Fruit fly (Drosophila melanogaster) whole organism, embryonic: ENCODE results near the gene Sar1.

Source experiments
- Ada2b ChIP-seq: fragments of 200-800 bp; sonication (Bioruptor generic); IDR thresholded peaks from 2 replicates; pipeline ENCODE4 v1.3.6; 2022; ENCODE audit warnings: missing biosample characterization, missing genetic modification characterization
- Atf6 ChIP-seq: fragments of 200-800 bp; sonication (Bioruptor generic); IDR thresholded peaks from 2 replicates; pipeline ENCODE4 v1.3.6; 2022; ENCODE audit warnings: missing biosample characterization, missing genetic modification characterization
- BtbVII ChIP-seq: fragments of 200-800 bp; sonication (Bioruptor generic); optimal IDR thresholded peaks from 3 replicates; lab custom pipeline; 2017; ENCODE audit warnings: missing biosample characterization, mild to moderate bottlenecking, missing genetic modification characterization
- CG10462 ChIP-seq: fragments of 200-800 bp; sonication (Bioruptor generic); optimal IDR thresholded peaks from 2 replicates; lab custom pipeline; 2016; ENCODE audit warnings: missing biosample characterization, missing genetic modification characterization
- CG10979 ChIP-seq: fragments of 200-800 bp; sonication (Bioruptor generic); optimal IDR thresholded peaks from 2 replicates; lab custom pipeline; 2018; ENCODE audit warnings: missing biosample characterization, mild to moderate bottlenecking, missing genetic modification characterization, moderate library complexity
- CG11085 ChIP-seq: fragments of 200-800 bp; sonication (Bioruptor generic); IDR thresholded peaks from 2 replicates; pipeline ENCODE4 v1.3.6; 2022; ENCODE audit warnings: missing biosample characterization, missing genetic modification characterization
- CG11696 ChIP-seq: fragments of 200-800 bp; sonication (Bioruptor generic); IDR thresholded peaks from 2 replicates; pipeline ENCODE4 v1.3.6; 2022; ENCODE audit warnings: missing biosample characterization, missing genetic modification characterization
- CG12071 ChIP-seq: fragments of 200-800 bp; sonication (Bioruptor generic); optimal IDR thresholded peaks from 3 replicates; lab custom pipeline; 2018; ENCODE audit warnings: missing biosample characterization, mild to moderate bottlenecking, missing genetic modification characterization
- CG12942 ChIP-seq: fragments of 200-800 bp; sonication (Bioruptor generic); optimal IDR thresholded peaks from 3 replicates; lab custom pipeline; 2016; ENCODE audit warnings: missing biosample characterization, missing genetic modification characterization
- CG15269 ChIP-seq: fragments of 200-800 bp; sonication (Bioruptor generic); optimal IDR thresholded peaks from 2 replicates; lab custom pipeline; 2018; ENCODE audit warnings: missing biosample characterization, mild to moderate bottlenecking, missing genetic modification characterization, moderate library complexity
- CG15514 ChIP-seq: fragments of 200-800 bp; sonication (Bioruptor generic); optimal IDR thresholded peaks from 3 replicates; lab custom pipeline; 2017; ENCODE audit warnings: missing biosample characterization, missing genetic modification characterization, mild to moderate bottlenecking, moderate library complexity, missing genetic modification reagents
- CG17829 ChIP-seq: fragments of 200-800 bp; optimal IDR thresholded peaks from 2 replicates; lab custom pipeline; 2019; ENCODE audit warnings: missing biosample characterization, mild to moderate bottlenecking, missing genetic modification characterization, moderate library complexity
- CG34422 ChIP-seq: fragments of 200-800 bp; sonication (Bioruptor generic); IDR thresholded peaks from 3 replicates; pipeline ENCODE4 v1.3.6; 2022; ENCODE audit warnings: missing biosample characterization, missing genetic modification characterization
- CG3726 ChIP-seq: fragments of 200-800 bp; sonication (Bioruptor generic); IDR thresholded peaks from 3 replicates; pipeline ENCODE4, ENCODE4 v1.3.6; 2022; ENCODE audit warnings: missing biosample characterization, missing genetic modification characterization
- CG3995 ChIP-seq: fragments of 200-800 bp; sonication (Bioruptor generic); optimal IDR thresholded peaks from 3 replicates; lab custom pipeline; 2016; ENCODE audit warnings: missing biosample characterization, missing genetic modification characterization
- CG4730 ChIP-seq: fragments of 200-800 bp; sonication (Bioruptor generic); IDR thresholded peaks from 2 replicates; pipeline ENCODE4 v1.3.6; 2022; ENCODE audit warnings: missing biosample characterization, missing genetic modification characterization
- CG7745 ChIP-seq: fragments of 200-800 bp; sonication (Bioruptor generic); optimal IDR thresholded peaks from 2 replicates; lab custom pipeline; 2018; ENCODE audit warnings: missing biosample characterization, mild to moderate bottlenecking, missing genetic modification characterization, moderate library complexity
- CG9609 ChIP-seq: fragments of 200-800 bp; sonication (Bioruptor generic); optimal IDR thresholded peaks from 3 replicates; lab custom pipeline; 2016; ENCODE audit warnings: missing biosample characterization, missing genetic modification characterization
- CoRest ChIP-seq: fragments of 200-800 bp; sonication (Bioruptor generic); optimal IDR thresholded peaks from 3 replicates; lab custom pipeline; 2018; ENCODE audit warnings: missing biosample characterization, mild to moderate bottlenecking, missing genetic modification characterization, moderate library complexity
- Dref ChIP-seq: fragments of 200-800 bp; sonication (Bioruptor generic); IDR thresholded peaks from 2 replicates; pipeline ENCODE4 v1.3.6; 2022; ENCODE audit warnings: missing biosample characterization, missing genetic modification characterization
- Ets97D ChIP-seq: fragments of 200-800 bp; sonication (Bioruptor generic); optimal IDR thresholded peaks from 3 replicates; lab custom pipeline; 2016; ENCODE audit warnings: missing biosample characterization, missing genetic modification characterization
- Oaz ChIP-seq: fragments of 200-800 bp; sonication (Bioruptor generic); IDR thresholded peaks from 2 replicates; pipeline ENCODE4 v1.3.6; 2022; ENCODE audit warnings: missing biosample characterization, missing genetic modification characterization
- Optix ChIP-seq: fragments of 200-800 bp; sonication (Bioruptor generic); IDR thresholded peaks from 3 replicates; pipeline ENCODE4 v1.3.6; 2022; ENCODE audit warnings: missing biosample characterization, missing genetic modification characterization
- Sry-β ChIP-seq: fragments of 200-800 bp; sonication (Bioruptor generic); optimal IDR thresholded peaks from 2 replicates; lab custom pipeline; 2018; ENCODE audit warnings: missing biosample characterization, mild to moderate bottlenecking, missing genetic modification characterization, moderate library complexity
- Xrp1 ChIP-seq: fragments of 200-800 bp; sonication (Bioruptor generic); IDR thresholded peaks from 2 replicates; pipeline ENCODE4 v1.3.6; 2022; ENCODE audit warnings: missing biosample characterization, missing genetic modification characterization
- ase ChIP-seq: fragments of 200-800 bp; sonication (Bioruptor generic); IDR thresholded peaks from 3 replicates; pipeline ENCODE4 v1.3.6; 2022; ENCODE audit warnings: missing biosample characterization, missing genetic modification characterization
- chn ChIP-seq: fragments of 200-800 bp; sonication (Bioruptor generic); optimal IDR thresholded peaks from 2 replicates; lab custom pipeline; 2016; ENCODE audit warnings: missing biosample characterization, missing genetic modification characterization
- danr ChIP-seq: fragments of 200-800 bp; sonication (Bioruptor generic); IDR thresholded peaks from 2 replicates; pipeline ENCODE4 v1.3.6; 2022; ENCODE audit warnings: missing biosample characterization, missing genetic modification characterization
- dysf ChIP-seq: fragments of 200-800 bp; sonication (Bioruptor generic); IDR thresholded peaks from 3 replicates; pipeline ENCODE4 v1.3.6; 2022; ENCODE audit warnings: missing biosample characterization, missing genetic modification characterization
- exex ChIP-seq: fragments of 200-800 bp; sonication (Bioruptor generic); optimal IDR thresholded peaks from 4 replicates; lab custom pipeline; 2018; ENCODE audit warnings: missing biosample characterization, mild to moderate bottlenecking, missing genetic modification characterization, moderate library complexity
- grau ChIP-seq: fragments of 200-800 bp; optimal IDR thresholded peaks from 3 replicates; lab custom pipeline; 2019; ENCODE audit warnings: missing biosample characterization, mild to moderate bottlenecking, missing genetic modification characterization, moderate library complexity
- hbn ChIP-seq: fragments of 200-800 bp; sonication (Bioruptor generic); IDR thresholded peaks from 2 replicates; pipeline ENCODE4 v1.3.6; 2022; ENCODE audit warnings: missing biosample characterization, missing genetic modification characterization; ENCODE audit not compliant: partially characterized antibody
- lbe ChIP-seq: fragments of 200-800 bp; sonication (Bioruptor generic); optimal IDR thresholded peaks from 2 replicates; lab custom pipeline; 2016; ENCODE audit warnings: missing biosample characterization, mild to moderate bottlenecking, missing genetic modification characterization
- luna ChIP-seq: fragments of 200-800 bp; sonication (Bioruptor generic); optimal IDR thresholded peaks from 2 replicates; lab custom pipeline; 2016; ENCODE audit warnings: missing biosample characterization, missing genetic modification characterization
- mld ChIP-seq: fragments of 200-800 bp; sonication (Bioruptor generic); IDR thresholded peaks from 3 replicates; pipeline ENCODE4 v1.3.6; 2022; ENCODE audit warnings: missing biosample characterization, missing genetic modification characterization; ENCODE audit not compliant: partially characterized antibody
- peb ChIP-seq: fragments of 200-800 bp; sonication (Bioruptor generic); IDR thresholded peaks from 2 replicates; pipeline ENCODE4 v1.3.6; 2022; ENCODE audit warnings: missing biosample characterization, missing genetic modification characterization
- pnt ChIP-seq: fragments of 200-800 bp; sonication (Bioruptor generic); optimal IDR thresholded peaks from 3 replicates; lab custom pipeline; 2016; ENCODE audit warnings: missing biosample characterization, missing genetic modification characterization
- pros ChIP-seq: fragments of 200-800 bp; sonication (Bioruptor generic); optimal IDR thresholded peaks from 3 replicates; lab custom pipeline; 2019; ENCODE audit warnings: missing biosample characterization, mild to moderate bottlenecking, missing genetic modification characterization, moderate library complexity
- ro ChIP-seq: fragments of 200-800 bp; sonication (Bioruptor generic); IDR thresholded peaks from 2 replicates; pipeline ENCODE4 v1.3.6; 2022; ENCODE audit warnings: missing biosample characterization, missing genetic modification characterization
- scrt ChIP-seq: fragments of 200-800 bp; sonication (Bioruptor generic); optimal IDR thresholded peaks from 2 replicates; lab custom pipeline; 2018; ENCODE audit warnings: missing biosample characterization, mild to moderate bottlenecking, missing genetic modification characterization, moderate library complexity
- sim ChIP-seq: fragments of 200-800 bp; sonication (Bioruptor generic); IDR thresholded peaks from 2 replicates; pipeline ENCODE4 v1.3.6; 2022; ENCODE audit warnings: missing biosample characterization, missing genetic modification characterization
- so ChIP-seq: fragments of 200-800 bp; sonication (Bioruptor generic); IDR thresholded peaks from 3 replicates; pipeline ENCODE4 v1.3.6; 2022; ENCODE audit warnings: missing biosample characterization, missing genetic modification characterization
- ssp ChIP-seq: fragments of 200-800 bp; sonication (Bioruptor generic); IDR thresholded peaks from 2 replicates; pipeline ENCODE4 v1.3.6; 2022; ENCODE audit warnings: missing biosample characterization, missing genetic modification characterization
- tap ChIP-seq: fragments of 200-800 bp; optimal IDR thresholded peaks from 3 replicates; lab custom pipeline; 2019; ENCODE audit warnings: missing biosample characterization, mild to moderate bottlenecking, missing genetic modification characterization, moderate library complexity
- tll ChIP-seq, 2 experiments: fragments of 200-800 bp in 1 of 2; fragments of >200 bp in 1 of 2; sonication (Bioruptor generic) in 1 of 2; optimal IDR thresholded peaks; 2 replicates each; lab custom pipeline; 2017 to 2019; ENCODE audit warnings: missing biosample characterization in 2 of 2, missing genetic modification characterization in 2 of 2, mild to moderate bottlenecking in 1 of 2, moderate library complexity in 1 of 2
- vfl ChIP-seq: fragments of 200-800 bp; sonication (Bioruptor generic); optimal IDR thresholded peaks from 2 replicates; lab custom pipeline; 2016; ENCODE audit warnings: missing biosample characterization, missing genetic modification characterization
- vvl ChIP-seq: fragments of 200-800 bp; sonication (Bioruptor generic); IDR thresholded peaks from 2 replicates; pipeline ENCODE4 v1.3.6; 2022; ENCODE audit warnings: missing biosample characterization, missing genetic modification characterization
- wek ChIP-seq: fragments of 200-800 bp; sonication (Bioruptor generic); optimal IDR thresholded peaks from 3 replicates; lab custom pipeline; 2018; ENCODE audit warnings: missing biosample characterization, mild to moderate bottlenecking, missing genetic modification characterization, moderate library complexity
- zen ChIP-seq: fragments of 200-800 bp; sonication (Bioruptor generic); optimal IDR thresholded peaks from 3 replicates; lab custom pipeline; 2018; ENCODE audit warnings: missing biosample characterization, mild to moderate bottlenecking, missing genetic modification characterization, moderate library complexity
- zf30C ChIP-seq: fragments of 200-800 bp; sonication (Bioruptor generic); optimal IDR thresholded peaks from 3 replicates; lab custom pipeline; 2018; ENCODE audit warnings: missing biosample characterization, mild to moderate bottlenecking, missing genetic modification characterization
- zfh1 ChIP-seq: fragments of 200-800 bp; sonication (Bioruptor generic); IDR thresholded peaks from 3 replicates; pipeline ENCODE4 v1.3.6; 2022; ENCODE audit warnings: missing biosample characterization, missing genetic modification characterization

Sar1 gene

DNA sequence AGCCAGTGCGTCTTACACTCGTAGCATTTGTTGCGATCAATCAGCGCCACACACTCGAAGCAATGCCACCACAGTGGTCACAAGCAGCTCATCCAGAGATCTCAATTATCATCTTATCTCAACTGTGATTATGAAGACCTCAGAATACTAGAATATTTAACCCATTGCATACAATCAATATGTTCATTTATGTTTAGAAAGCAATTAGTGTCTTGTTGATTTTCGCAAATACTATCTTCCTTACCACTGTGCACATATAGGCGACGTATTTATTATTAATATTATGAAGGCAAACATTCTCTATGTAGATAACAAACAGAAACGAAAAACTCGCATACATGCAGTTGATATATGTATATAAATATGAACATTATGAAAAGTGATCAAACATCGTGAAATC is 2.3 kb downstream of the Sar1 start (continued):
- TF ChIP-seq pnt (GFP tag; lab: Kevin White, UChicago), result peak; percentile 36
- TF ChIP-seq CG3726 (GFP tag; lab: Robert Waterston, UW), result 0 out of 3 replicates have a peak, but pooled peaks have one; percentile 50
- peak; percentile 82 for TF ChIP-seq dysf
- peak; percentile 56 for TF ChIP-seq CG15269 (tag; lab: Kevin White, UChicago)
- peak; percentile 60; the same call in 1 of the 3 replicates for TF ChIP-seq Optix (GFP tag; lab: Robert Waterston, UW)
- peak; percentile 58 for TF ChIP-seq danr
- TF ChIP-seq mld, result no peak
- peak; percentile 58; the same call in 1 of the 3 replicates for TF ChIP-seq so (GFP tag; lab: Robert Waterston, UW)
- peak; percentile 62; the same call in 1 of the 3 replicates for TF ChIP-seq CG34422 (GFP tag; lab: Robert Waterston, UW)
- TF ChIP-seq BtbVII (GFP tag; lab: Kevin White, UChicago), result peak; percentile 46
- TF ChIP-seq hbn, result no peak
- TF ChIP-seq Dref, result no peak
- TF ChIP-seq exex, result peak; percentile 41
- peak; percentile 60 for TF ChIP-seq CG7745 (tag; lab: Kevin White, UChicago)
- TF ChIP-seq CG10462 (GFP tag; lab: Kevin White, UChicago), result peak; percentile 66
- peak; percentile 80 for TF ChIP-seq zfh1
- TF ChIP-seq Sry-β (GFP tag; lab: Kevin White, UChicago), result peak; percentile 42
- peak; percentile 70 for TF ChIP-seq CG10979 (tag; lab: Kevin White, UChicago)
- TF ChIP-seq luna, result no peak
- TF ChIP-seq chn (GFP tag; lab: Kevin White, UChicago), result peak; percentile 53
- TF ChIP-seq vfl (GFP tag; lab: Kevin White, UChicago), result no peak
- TF ChIP-seq CG17829, result peak; percentile 78
- TF ChIP-seq CoRest (tag; lab: Kevin White, UChicago), result peak; percentile 68
- peak; percentile 58 for TF ChIP-seq wek (GFP tag; lab: Kevin White, UChicago)
- TF ChIP-seq Ada2b (GFP tag; lab: Robert Waterston, UW), result peak; percentile 69
- TF ChIP-seq CG11696 (GFP tag; lab: Robert Waterston, UW), result peak; percentile 66; the same call in 1 of the 2 replicates
- 0 out of 2 replicates have a peak, but pooled peaks have one; percentile 40 for TF ChIP-seq ro (GFP tag; lab: Robert Waterston, UW)
- TF ChIP-seq Oaz (GFP tag; lab: Robert Waterston, UW), result no peak
- no peak for TF ChIP-seq zf30C (GFP tag; lab: Kevin White, UChicago)
- peak; percentile 35; the same call in 1 of the 2 replicates for TF ChIP-seq ssp (GFP tag; lab: Robert Waterston, UW)
- peak; percentile 69 for TF ChIP-seq sim (GFP tag; lab: Robert Waterston, UW)
- TF ChIP-seq grau (tag; lab: Kevin White, UChicago), result peak; percentile 58
- peak; percentile 62; the same call in 2 of the 3 replicates for TF ChIP-seq ase (GFP tag; lab: Robert Waterston, UW)
- no peak for TF ChIP-seq CG3995 (GFP tag; lab: Kevin White, UChicago)
- peak; percentile 6 for TF ChIP-seq scrt
- TF ChIP-seq tap (tag; lab: Kevin White, UChicago), result peak; percentile 73
- TF ChIP-seq CG9609 (GFP tag; lab: Kevin White, UChicago), result peak; percentile 23
- TF ChIP-seq peb (GFP tag; lab: Robert Waterston, UW), result peak; percentile 44; the same call in 1 of the 2 replicates
- peak; percentile 87 for TF ChIP-seq vvl
- TF ChIP-seq zen, result peak; percentile 72
- TF ChIP-seq Xrp1 (GFP tag; lab: Robert Waterston, UW), result peak; percentile 88
- TF ChIP-seq Ets97D (GFP tag; lab: Kevin White, UChicago), result no peak
- TF ChIP-seq CG11085 (GFP tag; lab: Robert Waterston, UW), result peak; percentile 36; the same call in 1 of the 2 replicates
- TF ChIP-seq CG12942 (GFP tag; lab: Kevin White, UChicago), result peak; percentile 59
- peak; percentile 57 for TF ChIP-seq CG12071 (GFP tag; lab: Kevin White, UChicago)
- peak; percentile 32 for TF ChIP-seq CG15514
- peak; percentile 71 for TF ChIP-seq CG4730 (GFP tag; lab: Robert Waterston, UW)
- TF ChIP-seq lbe, result peak; percentile 65
- TF ChIP-seq Atf6, result peak; percentile 34; the same call in 1 of the 2 replicates
- TF ChIP-seq pros, result no peak
- TF ChIP-seq tll (GFP tag; optimal IDR thresholded peaks at IDR 0.05; lab: Kevin White, UChicago), result no peak
